Worm (Caenorhabditis elegans) whole organism, mixed stage, embryonic: Measurements from ENCODE around the gene B0395.3.

Experiments used
- M03D4.4 ChIP-seq: sonication (generic microtip); optimal IDR thresholded peaks from 2 replicates; lab custom pipeline; 2017; ENCODE audit warnings: mild to moderate bottlenecking, missing genetic modification characterization, missing compliant biosample characterization
- ceh-43 ChIP-seq: fragments of 200-800 bp; sonication (Bioruptor generic); optimal IDR thresholded peaks from 2 replicates; lab custom pipeline; 2018; ENCODE audit warnings: mild to moderate bottlenecking, missing genetic modification characterization, moderate library complexity, missing compliant biosample characterization
- ces-1 ChIP-seq: fragments of 150-350 bp; optimal IDR thresholded peaks from 2 replicates; lab custom pipeline; 2014; ENCODE audit warnings: missing biosample characterization, missing genetic modification reagents, missing genetic modification characterization
- cnd-1 ChIP-seq: fragments of 200-800 bp; sonication (Bioruptor generic); optimal IDR thresholded peaks from 2 replicates; lab custom pipeline; 2018; ENCODE audit warnings: mild to moderate bottlenecking, missing genetic modification characterization, missing compliant biosample characterization
- ham-2 ChIP-seq: fragments of 200-800 bp; sonication (Bioruptor generic); optimal IDR thresholded peaks from 2 replicates; lab custom pipeline; 2018; ENCODE audit warnings: mild to moderate bottlenecking, missing genetic modification characterization, missing compliant biosample characterization
- lin-13 ChIP-seq: fragments of 150-350 bp; optimal IDR thresholded peaks from 2 replicates; lab custom pipeline; 2014; ENCODE audit warnings: missing biosample characterization, missing genetic modification characterization
- lsy-2 ChIP-seq: fragments of 150-350 bp; optimal IDR thresholded peaks from 2 replicates; lab custom pipeline; 2014; ENCODE audit warnings: missing biosample characterization, missing genetic modification characterization
- mab-5 ChIP-seq: fragments of 150-350 bp; optimal IDR thresholded peaks from 2 replicates; lab custom pipeline; 2014; ENCODE audit warnings: missing biosample characterization, missing genetic modification characterization
- nhr-12 ChIP-seq: fragments of 150-350 bp; optimal IDR thresholded peaks from 2 replicates; lab custom pipeline; 2014; ENCODE audit warnings: missing biosample characterization, missing genetic modification characterization
- nhr-28 ChIP-seq: fragments of 150-350 bp; optimal IDR thresholded peaks from 2 replicates; lab custom pipeline; 2014; ENCODE audit warnings: missing biosample characterization, missing genetic modification characterization
- nhr-76 ChIP-seq: sonication (generic microtip); optimal IDR thresholded peaks from 2 replicates; lab custom pipeline; 2017; ENCODE audit warnings: missing biosample characterization, missing genetic modification characterization
- snpc-4 ChIP-seq: fragments of 150-350 bp; optimal IDR thresholded peaks from 2 replicates; lab custom pipeline; 2014; ENCODE audit warnings: missing biosample characterization, missing genetic modification characterization
- unc-39 ChIP-seq: fragments of 150-350 bp; optimal IDR thresholded peaks from 2 replicates; lab custom pipeline; 2014; ENCODE audit warnings: missing biosample characterization, missing genetic modification characterization

DNA sequence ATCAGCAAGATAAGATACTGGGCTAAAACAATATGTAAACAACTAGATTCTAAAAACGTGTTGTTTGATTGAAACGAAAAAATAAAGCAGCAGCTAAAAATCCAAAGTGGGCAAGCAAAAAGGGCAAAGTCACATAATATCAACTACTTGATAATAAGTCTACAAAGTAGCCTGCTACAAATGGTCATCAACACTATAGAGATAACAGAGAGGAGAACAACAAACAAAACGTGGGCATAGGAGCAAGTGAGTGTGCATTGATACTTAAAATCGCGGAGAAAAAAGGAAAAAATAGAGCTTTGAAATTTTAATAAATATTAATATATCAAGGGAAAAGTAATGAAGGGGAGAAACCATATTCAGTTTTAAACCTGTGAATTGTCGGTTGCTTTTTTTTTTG lies 1.8 kb upstream of the B0395.3 start:
- no peak for TF ChIP-seq snpc-4 (tag; lab: Kevin White, UChicago)
- no peak for TF ChIP-seq ceh-43 (GFP tag; lab: Kevin White, UChicago)
- no peak for TF ChIP-seq nhr-76 (tag; lab: Kevin White, UChicago)
- TF ChIP-seq M03D4.4 (tag; lab: Kevin White, UChicago), result no peak
- TF ChIP-seq ces-1 (GFP tag; lab: Kevin White, UChicago), result no peak
- no peak for TF ChIP-seq ham-2
- no peak for TF ChIP-seq unc-39 (tag; lab: Kevin White, UChicago)
- no peak for TF ChIP-seq cnd-1
- no peak for TF ChIP-seq lsy-2 (tag; lab: Kevin White, UChicago)
- no peak for TF ChIP-seq mab-5 (tag; lab: Kevin White, UChicago)
- no peak for TF ChIP-seq lin-13 (tag; lab: Kevin White, UChicago)
- TF ChIP-seq nhr-28 (tag; lab: Kevin White, UChicago), result no peak
- TF ChIP-seq nhr-12, result no peak
